Fruit fly (Drosophila melanogaster): ENCODE measurements around the gene CG42857.

Gene CG42857

DNA sequence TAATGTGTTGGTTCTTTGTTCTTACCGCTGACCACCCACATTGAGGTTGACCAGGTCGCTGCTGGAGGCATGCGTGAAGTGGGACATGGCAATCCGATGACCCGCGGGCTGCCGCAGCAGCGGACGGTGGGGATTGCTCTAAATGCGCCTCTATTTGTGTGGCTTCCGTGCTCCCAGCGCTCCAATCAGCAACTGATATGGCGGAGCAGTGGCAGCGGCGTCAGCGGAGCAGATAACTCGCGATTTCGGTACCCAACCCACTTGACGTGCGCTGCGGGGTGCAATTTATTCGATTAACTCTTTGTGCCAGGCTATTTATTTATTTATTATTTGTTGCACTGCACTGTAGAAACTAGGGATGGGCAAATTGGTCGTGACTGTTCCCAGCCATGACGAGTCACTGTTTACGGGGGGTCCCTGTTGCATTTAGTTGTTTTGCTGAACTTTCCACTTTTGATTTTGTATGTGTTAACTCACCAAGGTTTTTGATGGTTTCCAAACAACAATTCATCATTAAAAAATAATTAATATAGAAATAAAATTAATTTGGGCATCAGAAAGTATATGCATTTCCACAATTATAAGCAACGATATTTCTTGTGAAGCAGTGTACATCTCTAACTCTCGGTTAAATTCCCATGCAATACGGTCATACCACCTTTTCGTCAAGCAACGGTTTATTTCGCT is 20.2 kb downstream of the CG42857 start, which contains the start of the genes CG9467 and CG8526 (continued):
- no peak for TF ChIP-seq CG2678 (tag; optimal IDR thresholded peaks at IDR 0.05)
- peak; percentile 26 for TF ChIP-seq CG18011 (GFP tag; optimal IDR thresholded peaks at IDR 0.05)
- TF ChIP-seq ci (GFP tag; IDR thresholded peaks at IDR 0.05) = peak; percentile 35; the same call in 1 of the 3 replicates
- TF ChIP-seq luna (GFP tag; optimal IDR thresholded peaks at IDR 0.05) = no peak
- peak; percentile 66 for TF ChIP-seq CG2129 (GFP tag; IDR thresholded peaks at IDR 0.05; ENCODE audit: partially characterized antibody)
- 0 out of 2 replicates have a peak, but pooled peaks have one; percentile 29 for TF ChIP-seq CG11247 (GFP tag; IDR thresholded peaks at IDR 0.05)
- TF ChIP-seq da (GFP tag; optimal IDR thresholded peaks at IDR 0.05) = no peak
- TF ChIP-seq Sry-δ (GFP tag; optimal IDR thresholded peaks at IDR 0.05) = peak; percentile 88
- peak; percentile 90 for TF ChIP-seq CG14710 (tag; optimal IDR thresholded peaks at IDR 0.05)
- peak; percentile 74 for TF ChIP-seq YL-1 (GFP tag; optimal IDR thresholded peaks at IDR 0.05)
- TF ChIP-seq Meics (GFP tag; optimal IDR thresholded peaks at IDR 0.05) = peak; percentile 55
- no peak for TF ChIP-seq gce (GFP tag; IDR thresholded peaks at IDR 0.05)
- TF ChIP-seq ara (GFP tag; IDR thresholded peaks at IDR 0.05) = 0 out of 2 replicates have a peak, but pooled peaks have one; percentile 35
- TF ChIP-seq pho (GFP tag; optimal IDR thresholded peaks at IDR 0.05) = peak; percentile 11
- TF ChIP-seq CG3407 (GFP tag; optimal IDR thresholded peaks at IDR 0.05) = peak; percentile 38
- no peak for TF ChIP-seq GATAe (GFP tag; conservative IDR thresholded peaks at IDR 0.05)
- TF ChIP-seq CG11085 (GFP tag; IDR thresholded peaks at IDR 0.05) = 0 out of 2 replicates have a peak, but pooled peaks have one; percentile 52
- no peak for TF ChIP-seq yki (optimal IDR thresholded peaks at IDR 0.05)
- no peak for TF ChIP-seq psq (GFP tag; optimal IDR thresholded peaks at IDR 0.05)
- peak; percentile 53; the same call in 1 of the 2 replicates for TF ChIP-seq sob (GFP tag; IDR thresholded peaks at IDR 0.05)
- TF ChIP-seq Abd-B (GFP tag; optimal IDR thresholded peaks at IDR 0.05) = peak; percentile 87
- TF ChIP-seq ase (GFP tag; IDR thresholded peaks at IDR 0.05) = 0 out of 3 replicates have a peak, but pooled peaks have one; percentile 51
- TF ChIP-seq NC2β (GFP tag; optimal IDR thresholded peaks at IDR 0.05) = no peak
- no peak for TF ChIP-seq CG7839 (tag; optimal IDR thresholded peaks at IDR 0.05)
- TF ChIP-seq gsb (GFP tag; IDR thresholded peaks at IDR 0.05) = no peak
- TF ChIP-seq pb (GFP tag; optimal IDR thresholded peaks at IDR 0.05) = no peak
- TF ChIP-seq CG12219 (GFP tag; optimal IDR thresholded peaks at IDR 0.05) = no peak
- TF ChIP-seq Doc2 (GFP tag; IDR thresholded peaks at IDR 0.05) = no peak
- no peak for TF ChIP-seq shn (GFP tag; optimal IDR thresholded peaks at IDR 0.05)
- no peak for TF ChIP-seq CG12071 (GFP tag; optimal IDR thresholded peaks at IDR 0.05)
- no peak for TF ChIP-seq rib (GFP tag; IDR thresholded peaks at IDR 0.05)
- no peak for TF ChIP-seq D19A (tag; optimal IDR thresholded peaks at IDR 0.05)
- TF ChIP-seq vfl (GFP tag; optimal IDR thresholded peaks at IDR 0.05) = peak; percentile 40
- peak; percentile 80 for TF ChIP-seq unc-4 (GFP tag; IDR thresholded peaks at IDR 0.05; ENCODE audit: partially characterized antibody)
- TF ChIP-seq br (optimal IDR thresholded peaks at IDR 0.05) = no peak
- TF ChIP-seq nom (GFP tag; optimal IDR thresholded peaks at IDR 0.05) = no peak
- no peak for TF ChIP-seq hkb (optimal IDR thresholded peaks at IDR 0.05)
- no peak for TF ChIP-seq hkb (GFP tag; IDR thresholded peaks at IDR 0.05)
- TF ChIP-seq Mad (GFP tag; optimal IDR thresholded peaks at IDR 0.05) = peak; percentile 5
- peak; percentile 100 for TF ChIP-seq sug (tag; optimal IDR thresholded peaks at IDR 0.05)
- no peak for TF ChIP-seq ro (GFP tag; IDR thresholded peaks at IDR 0.05)
- TF ChIP-seq CG16813 (GFP tag; IDR thresholded peaks at IDR 0.05; ENCODE audit: partially characterized antibody) = peak; percentile 81
- peak; percentile 38 for TF ChIP-seq zen (tag; optimal IDR thresholded peaks at IDR 0.05)
- TF ChIP-seq Mrtf (GFP tag; IDR thresholded peaks at IDR 0.05) = 0 out of 3 replicates have a peak, but pooled peaks have one; percentile 9
- TF ChIP-seq C15 (GFP tag; IDR thresholded peaks at IDR 0.05) = 0 out of 3 replicates have a peak, but pooled peaks have one; percentile 17
- no peak; the same call in 1 of the 2 replicates for TF ChIP-seq tna (GFP tag; IDR thresholded peaks at IDR 0.05; ENCODE audit: partially characterized antibody)
- TF ChIP-seq HmgZ (tag; optimal IDR thresholded peaks at IDR 0.05) = peak; percentile 51
- TF ChIP-seq Fer1 (GFP tag; optimal IDR thresholded peaks at IDR 0.05) = peak; percentile 53
- 0 out of 2 replicates have a peak, but pooled peaks have one; percentile 26 for TF ChIP-seq CG31224 (GFP tag; IDR thresholded peaks at IDR 0.05)
- peak; percentile 99 for TF ChIP-seq CG3995 (GFP tag; optimal IDR thresholded peaks at IDR 0.05)
- peak; percentile 65 for TF ChIP-seq CG15601 (tag; optimal IDR thresholded peaks at IDR 0.05)

All from whole organism, embryonic.